Fruit fly (Drosophila melanogaster): ENCODE data around the gene CG2082.

DNA sequence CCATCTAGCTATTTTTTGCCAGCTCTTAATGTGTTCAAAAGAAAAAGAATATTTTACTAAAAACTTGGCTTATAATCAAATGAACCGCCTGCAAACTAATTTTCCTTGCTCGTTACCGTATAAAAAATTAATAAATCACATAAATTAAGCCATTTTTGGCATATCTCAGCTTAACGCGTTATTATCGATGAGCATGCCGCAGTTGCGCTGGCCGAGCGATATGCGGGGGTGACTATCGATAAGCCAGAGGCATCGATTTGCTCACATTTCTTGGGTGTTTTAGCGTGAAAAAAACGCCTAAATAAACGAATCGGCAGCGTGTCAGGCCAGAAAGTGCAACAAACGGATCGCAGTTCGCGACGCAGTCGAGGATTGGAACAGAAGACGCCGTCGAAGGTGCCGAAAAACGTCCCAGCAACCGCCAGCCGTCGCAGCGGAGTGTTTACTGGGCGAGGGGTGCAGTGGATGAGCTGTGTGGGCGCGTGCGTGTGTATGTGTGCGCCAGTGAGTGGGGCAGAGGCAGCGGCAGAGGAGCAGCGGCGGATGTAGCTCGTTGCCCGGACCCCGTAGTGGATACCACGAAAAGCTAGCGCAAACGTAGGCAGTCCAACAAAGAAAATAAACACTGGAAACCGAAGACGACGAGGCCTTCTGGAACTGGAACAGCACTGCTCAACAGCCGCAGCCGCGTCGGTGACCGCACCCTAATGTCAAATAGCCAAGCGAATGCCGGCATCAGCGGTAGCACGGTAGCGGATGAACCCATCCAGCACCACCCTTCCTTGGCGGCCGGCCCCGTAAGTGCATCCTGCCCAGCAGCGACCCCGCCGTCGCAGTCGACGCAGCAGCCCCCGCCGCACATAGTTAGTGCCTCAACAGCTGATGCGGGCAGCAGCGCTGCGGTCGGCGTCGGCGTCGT is 38.3 kb downstream of the CG2082 start, which contains the start of the genes Sym and Madm:
- TF ChIP-seq CG1620 (GFP tag; optimal IDR thresholded peaks at IDR 0.05) (peak; percentile 40), Hr96 (GFP tag; optimal IDR thresholded peaks at IDR 0.05) (peak; percentile 51), kay (GFP tag; ENCODE audit: borderline replicate concordance) (no peak), toe (GFP tag; optimal IDR thresholded peaks at IDR 0.05) (no peak), Crg-1 (GFP tag; optimal IDR thresholded peaks at IDR 0.05) (peak; percentile 3), Clk (GFP tag; optimal IDR thresholded peaks at IDR 0.05) (no peak), tj (GFP tag; optimal IDR thresholded peaks at IDR 0.05) (peak; percentile 42), pad (GFP tag; optimal IDR thresholded peaks at IDR 0.05) (peak; percentile 13), CG12768 (GFP tag; optimal IDR thresholded peaks at IDR 0.05) (no peak), cnc (optimal IDR thresholded peaks at IDR 0.05) (no peak), Mnt (GFP tag; optimal IDR thresholded peaks at IDR 0.05) (peak; percentile 63), ovo (GFP tag; optimal IDR thresholded peaks at IDR 0.05) (peak; percentile 15), CG7045 (GFP tag; optimal IDR thresholded peaks at IDR 0.05) (no peak), CG11617 (GFP tag; optimal IDR thresholded peaks at IDR 0.05) (peak; percentile 34)
